Worm (Caenorhabditis elegans) whole organism, L2 larva: ENCODE data around the gene Y50D7A.3.

ENCODE experiments used
- ama-1 ChIP-seq: fragments of 150-350 bp; optimal IDR thresholded peaks from 2 replicates; lab custom pipeline; 2018; ENCODE audit warnings: inconsistent platforms
- egl-27 ChIP-seq: sonication (generic microtip); optimal IDR thresholded peaks from 3 replicates; lab custom pipeline; 2017; ENCODE audit warnings: missing biosample characterization, missing genetic modification reagents, missing genetic modification characterization
- fos-1 ChIP-seq: fragments of 150-350 bp; optimal IDR thresholded peaks from 2 replicates; lab custom pipeline; 2014; ENCODE audit warnings: missing biosample characterization, missing genetic modification characterization
- lin-11 ChIP-seq: fragments of 150-350 bp; sonication (generic microtip); optimal IDR thresholded peaks from 2 replicates; lab custom pipeline; 2014; ENCODE audit warnings: missing biosample characterization, missing genetic modification characterization, inconsistent platforms, mixed read lengths
- mdl-1 ChIP-seq, 2 experiments: fragments of 150-350 bp in 1 of 2; sonication (generic microtip) in 1 of 2; optimal IDR thresholded peaks; 2 replicates each; lab custom pipeline; 2017; ENCODE audit warnings: missing biosample characterization in 2 of 2, missing genetic modification characterization in 2 of 2
- nhr-12 ChIP-seq: fragments of 150-350 bp; optimal IDR thresholded peaks from 2 replicates; lab custom pipeline; 2014; ENCODE audit warnings: missing biosample characterization, missing genetic modification characterization
- nhr-6 ChIP-seq: fragments of 150-350 bp; optimal IDR thresholded peaks from 2 replicates; lab custom pipeline; 2014; ENCODE audit warnings: missing biosample characterization, missing genetic modification characterization
- nhr-77 ChIP-seq: fragments of 150-350 bp; optimal IDR thresholded peaks from 2 replicates; lab custom pipeline; 2014; ENCODE audit warnings: missing biosample characterization, missing genetic modification characterization
- unc-62 ChIP-seq: fragments of 150-350 bp; optimal IDR thresholded peaks from 2 replicates; lab custom pipeline; 2014; ENCODE audit warnings: missing biosample characterization, missing genetic modification reagents, missing genetic modification characterization

- TF ChIP-seq unc-62 (no peak), egl-27 (tag; lab: Kevin White, UChicago) (no peak), nhr-6 (tag; lab: Kevin White, UChicago) (no peak), lin-11 (tag; lab: Kevin White, UChicago) (no peak), fos-1 (tag; lab: Kevin White, UChicago) (no peak), nhr-77 (no peak), nhr-12 (no peak), mdl-1 (tag; optimal IDR thresholded peaks at IDR 0.05; lab: Kevin White, UChicago) (no peak), ama-1 (lab: Kevin White, UChicago) (no peak)
Observed at ce11 chrIII:292340-292739, 38.0 kb downstream of the Y50D7A.3 start, which contains the start of gene Y50D7A.1.
